Worm (Caenorhabditis elegans) whole organism, young adult: Measurements from ENCODE around the gene F16B12.1.

Source experiments
- B0019.2 ChIP-seq: fragments of 200-800 bp; sonication (Bioruptor generic); conservative IDR thresholded peaks from 2 replicates; pipeline ENCODE4 v1.3.6; 2022; ENCODE audit warnings: missing genetic modification reagents, missing genetic modification characterization, missing compliant biosample characterization
- B0035.1 ChIP-seq: sonication (generic microtip); optimal IDR thresholded peaks from 2 replicates; lab custom pipeline; 2016; ENCODE audit warnings: missing genetic modification characterization, mild to moderate bottlenecking, missing compliant biosample characterization, missing genotype, missing genetic modification reagents
- B0261.1 ChIP-seq: sonication (generic microtip); optimal IDR thresholded peaks from 2 replicates; lab custom pipeline; 2016; ENCODE audit warnings: mild to moderate bottlenecking, missing genetic modification characterization, moderate library complexity, missing compliant biosample characterization
- C06A6.2 ChIP-seq: fragments of 200-800 bp; sonication (Bioruptor generic); conservative IDR thresholded peaks from 2 replicates; pipeline ENCODE4 v1.3.6; 2022; ENCODE audit warnings: missing genetic modification characterization, missing compliant biosample characterization
- F22D6.2 ChIP-seq: sonication (generic microtip); optimal IDR thresholded peaks from 2 replicates; lab custom pipeline; 2016; ENCODE audit warnings: mild to moderate bottlenecking, missing genetic modification characterization, missing compliant biosample characterization
- F33H1.4 ChIP-seq: fragments of 200-800 bp; sonication (Bioruptor generic); IDR thresholded peaks from 2 replicates; pipeline ENCODE4 v1.3.6; 2022; ENCODE audit warnings: missing genetic modification reagents, missing genetic modification characterization, missing compliant biosample characterization
- F57A8.1 ChIP-seq: fragments of 200-800 bp; sonication (Bioruptor generic); optimal IDR thresholded peaks from 2 replicates; lab custom pipeline; 2018; ENCODE audit warnings: mild to moderate bottlenecking, missing genetic modification characterization, moderate library complexity, missing compliant biosample characterization
- F57C9.4 ChIP-seq: sonication (generic microtip); optimal IDR thresholded peaks from 2 replicates; lab custom pipeline; 2017; ENCODE audit warnings: mild to moderate bottlenecking, missing genetic modification characterization, missing compliant biosample characterization
- K12H6.12 ChIP-seq: fragments of 200-800 bp; sonication (Bioruptor generic); optimal IDR thresholded peaks from 2 replicates; lab custom pipeline; 2018; ENCODE audit warnings: mild to moderate bottlenecking, missing genetic modification characterization, missing compliant biosample characterization
- Y53G8AR.9 ChIP-seq: fragments of 200-800 bp; sonication (Bioruptor generic); conservative IDR thresholded peaks from 2 replicates; pipeline ENCODE4 v1.3.6; 2022; ENCODE audit warnings: missing genetic modification reagents, missing genetic modification characterization, missing compliant biosample characterization
- Y56A3A.18 ChIP-seq: fragments of 200-800 bp; sonication (Bioruptor generic); IDR thresholded peaks from 2 replicates; pipeline ENCODE4 v1.3.6; 2022; ENCODE audit warnings: missing genetic modification reagents, missing genetic modification characterization, missing compliant biosample characterization
- aptf-3 ChIP-seq: fragments of 200-800 bp; sonication (Bioruptor generic); IDR thresholded peaks from 2 replicates; pipeline ENCODE4 v1.3.6; 2022; ENCODE audit warnings: missing genetic modification characterization, missing compliant biosample characterization
- bed-1 ChIP-seq: fragments of 200-800 bp; sonication (Bioruptor generic); IDR thresholded peaks from 2 replicates; pipeline ENCODE4 v1.3.6; 2022; ENCODE audit warnings: missing genetic modification reagents, missing genetic modification characterization, missing compliant biosample characterization
- bed-2 ChIP-seq: fragments of 200-800 bp; sonication (Bioruptor generic); IDR thresholded peaks from 2 replicates; pipeline ENCODE4 v1.3.6; 2022; ENCODE audit warnings: missing genetic modification reagents, missing genetic modification characterization, missing compliant biosample characterization
- ceh-58 ChIP-seq: fragments of 200-800 bp; sonication (Bioruptor generic); IDR thresholded peaks from 2 replicates; pipeline ENCODE4 v1.3.6; 2022; ENCODE audit warnings: missing genetic modification characterization, missing compliant biosample characterization
- egl-18 ChIP-seq: fragments of 200-800 bp; sonication (Bioruptor generic); IDR thresholded peaks from 2 replicates; pipeline ENCODE4 v1.3.6; 2022; ENCODE audit warnings: missing genetic modification reagents, missing genetic modification characterization, missing compliant biosample characterization
- egl-44 ChIP-seq: fragments of 200-800 bp; sonication (Bioruptor generic); IDR thresholded peaks from 2 replicates; pipeline ENCODE4 v1.3.6; 2022; ENCODE audit warnings: missing genetic modification reagents, missing genetic modification characterization, missing compliant biosample characterization
- egrh-3 ChIP-seq: fragments of 200-800 bp; sonication (Bioruptor generic); IDR thresholded peaks from 2 replicates; pipeline ENCODE4 v1.3.6; 2022; ENCODE audit warnings: missing genetic modification reagents, missing genetic modification characterization, missing compliant biosample characterization
- ekl-4 ChIP-seq: fragments of 200-800 bp; sonication (Bioruptor generic); IDR thresholded peaks from 2 replicates; pipeline ENCODE4 v1.3.6; 2022; ENCODE audit warnings: missing genetic modification reagents, missing genetic modification characterization, missing compliant biosample characterization
- gei-17 ChIP-seq: fragments of 200-800 bp; sonication (Bioruptor generic); optimal IDR thresholded peaks from 2 replicates; lab custom pipeline; 2018; ENCODE audit warnings: mild to moderate bottlenecking, missing genetic modification characterization, missing compliant biosample characterization
- him-1 ChIP-seq: sonication (generic microtip); optimal IDR thresholded peaks from 2 replicates; lab custom pipeline; 2016; ENCODE audit warnings: missing genotype, missing genetic modification reagents, missing genetic modification characterization, missing compliant biosample characterization
- hlh-12 ChIP-seq: sonication (generic microtip); optimal IDR thresholded peaks from 2 replicates; lab custom pipeline; 2016; ENCODE audit warnings: missing genetic modification characterization, missing compliant biosample characterization
- hlh-26 ChIP-seq: fragments of 200-800 bp; sonication (Bioruptor generic); conservative IDR thresholded peaks from 2 replicates; pipeline ENCODE4 v1.3.6; 2022; ENCODE audit warnings: missing genetic modification reagents, missing genetic modification characterization, missing compliant biosample characterization
- hmg-1.2 ChIP-seq: fragments of 200-800 bp; sonication (Bioruptor generic); IDR thresholded peaks from 2 replicates; pipeline ENCODE4 v1.3.6; 2022; ENCODE audit warnings: missing genetic modification reagents, missing genetic modification characterization, missing compliant biosample characterization
- hmg-20 ChIP-seq: fragments of 200-800 bp; sonication (Bioruptor generic); IDR thresholded peaks from 2 replicates; pipeline ENCODE4 v1.3.6; 2022; ENCODE audit warnings: missing genetic modification reagents, missing genetic modification characterization, missing compliant biosample characterization
- hsf-1 ChIP-seq: fragments of 200-800 bp; sonication (Bioruptor generic); IDR thresholded peaks from 2 replicates; pipeline ENCODE4 v1.3.6; 2022; ENCODE audit warnings: missing genetic modification reagents, missing genetic modification characterization, missing compliant biosample characterization
- let-526 ChIP-seq: fragments of 200-800 bp; sonication (Bioruptor generic); IDR thresholded peaks from 2 replicates; pipeline ENCODE4 v1.3.6; 2022; ENCODE audit warnings: missing genetic modification reagents, missing genetic modification characterization, missing compliant biosample characterization
- lin-40 ChIP-seq: sonication (generic microtip); optimal IDR thresholded peaks from 2 replicates; lab custom pipeline; 2016; ENCODE audit warnings: missing genetic modification characterization, mild to moderate bottlenecking, missing compliant biosample characterization, missing genotype, missing genetic modification reagents
- lin-54 ChIP-seq: fragments of 200-800 bp; sonication (Bioruptor generic); optimal IDR thresholded peaks from 2 replicates; lab custom pipeline; 2018; ENCODE audit warnings: mild to moderate bottlenecking, missing genetic modification characterization, missing compliant biosample characterization
- lir-1 ChIP-seq: fragments of 200-800 bp; sonication (Bioruptor generic); conservative IDR thresholded peaks from 2 replicates; pipeline ENCODE4 v1.3.6; 2022; ENCODE audit warnings: missing genetic modification reagents, missing genetic modification characterization, missing compliant biosample characterization
- lsl-1 ChIP-seq: fragments of 200-800 bp; sonication (Bioruptor generic); optimal IDR thresholded peaks from 2 replicates; lab custom pipeline; 2018; ENCODE audit warnings: mild to moderate bottlenecking, missing genetic modification characterization, moderate library complexity, missing compliant biosample characterization
- lsy-27 ChIP-seq: sonication (generic microtip); optimal IDR thresholded peaks from 2 replicates; lab custom pipeline; 2017; ENCODE audit warnings: missing genetic modification characterization, mild to moderate bottlenecking, missing compliant biosample characterization, antibody characterized with exemption, missing genotype, borderline replicate concordance; ENCODE audit not compliant: insufficient read depth
- madf-10 ChIP-seq: sonication (generic microtip); optimal IDR thresholded peaks from 2 replicates; lab custom pipeline; 2016; ENCODE audit warnings: mild to moderate bottlenecking, missing genetic modification characterization, missing compliant biosample characterization
- madf-3 ChIP-seq: fragments of 200-800 bp; sonication (Bioruptor generic); IDR thresholded peaks from 2 replicates; pipeline ENCODE4 v1.3.6; 2022; ENCODE audit warnings: missing genetic modification reagents, missing genetic modification characterization, missing compliant biosample characterization
- mcd-1 ChIP-seq: fragments of 200-800 bp; sonication (Bioruptor generic); IDR thresholded peaks from 2 replicates; pipeline ENCODE4 v1.3.6; 2022; ENCODE audit warnings: missing genetic modification reagents, missing genetic modification characterization, missing compliant biosample characterization
- mel-28 ChIP-seq: sonication (generic microtip); optimal IDR thresholded peaks from 2 replicates; lab custom pipeline; 2016; ENCODE audit warnings: borderline replicate concordance, mild to moderate bottlenecking, missing genetic modification characterization, missing compliant biosample characterization
- nfya-1 ChIP-seq: sonication (generic microtip); optimal IDR thresholded peaks from 2 replicates; lab custom pipeline; 2017; ENCODE audit warnings: antibody characterized with exemption, missing compliant biosample characterization, missing genetic modification characterization, borderline replicate concordance; ENCODE audit not compliant: insufficient read depth
- nhr-120 ChIP-seq: fragments of 200-800 bp; sonication (Bioruptor generic); IDR thresholded peaks from 2 replicates; pipeline ENCODE4 v1.3.6; 2022; ENCODE audit warnings: missing genetic modification characterization, missing compliant biosample characterization
- rec-8 ChIP-seq, 2 experiments: sonication (generic microtip); optimal IDR thresholded peaks; 2 replicates each; lab custom pipeline; 2016; ENCODE audit warnings: mild to moderate bottlenecking in 2 of 2, missing genetic modification characterization in 2 of 2, missing genetic modification reagents in 2 of 2, missing genotype in 2 of 2, missing biosample characterization in 1 of 2, missing compliant biosample characterization in 1 of 2, moderate library complexity in 1 of 2
- repo-1 ChIP-seq: sonication (generic microtip); optimal IDR thresholded peaks from 2 replicates; lab custom pipeline; 2017; ENCODE audit warnings: mild to moderate bottlenecking, missing genetic modification characterization, missing compliant biosample characterization
- sdz-38 ChIP-seq: sonication (generic microtip); optimal IDR thresholded peaks from 2 replicates; lab custom pipeline; 2016; ENCODE audit warnings: missing genotype, missing genetic modification characterization, missing compliant biosample characterization
- tbp1 ChIP-seq: fragments of 200-800 bp; sonication (Bioruptor generic); optimal IDR thresholded peaks from 2 replicates; lab custom pipeline; 2018; ENCODE audit warnings: mild to moderate bottlenecking, missing genetic modification characterization, missing compliant biosample characterization
- tbx-9 ChIP-seq: sonication (generic microtip); optimal IDR thresholded peaks from 2 replicates; lab custom pipeline; 2016; ENCODE audit warnings: borderline replicate concordance, missing genetic modification characterization, inconsistent platforms, missing compliant biosample characterization
- unc-62 ChIP-seq: fragments of 150-350 bp; optimal IDR thresholded peaks from 2 replicates; lab custom pipeline; 2014; ENCODE audit warnings: missing biosample characterization, missing genetic modification reagents, missing genetic modification characterization
- xnd-1 ChIP-seq: sonication (generic microtip); optimal IDR thresholded peaks from 2 replicates; lab custom pipeline; 2016; ENCODE audit warnings: missing genotype, missing genetic modification reagents, missing genetic modification characterization, missing compliant biosample characterization
- zfh-2 ChIP-seq: fragments of 200-800 bp; sonication (Bioruptor generic); conservative IDR thresholded peaks from 2 replicates; pipeline ENCODE4 v1.3.6; 2022; ENCODE audit warnings: missing genetic modification reagents, missing genetic modification characterization, missing compliant biosample characterization
- ztf-18 ChIP-seq: sonication (generic microtip); optimal IDR thresholded peaks from 2 replicates; lab custom pipeline; 2016; ENCODE audit warnings: missing genotype, mild to moderate bottlenecking, missing genetic modification characterization, missing compliant biosample characterization
- ztf-26 ChIP-seq: sonication (generic microtip); optimal IDR thresholded peaks from 2 replicates; lab custom pipeline; 2017; ENCODE audit warnings: missing genetic modification characterization, missing compliant biosample characterization
- ztf-28 ChIP-seq: fragments of 200-800 bp; sonication (Bioruptor generic); IDR thresholded peaks from 2 replicates; pipeline ENCODE4 v1.3.6; 2022; ENCODE audit warnings: missing genetic modification reagents, missing genetic modification characterization, missing compliant biosample characterization

F16B12.1 gene

DNA sequence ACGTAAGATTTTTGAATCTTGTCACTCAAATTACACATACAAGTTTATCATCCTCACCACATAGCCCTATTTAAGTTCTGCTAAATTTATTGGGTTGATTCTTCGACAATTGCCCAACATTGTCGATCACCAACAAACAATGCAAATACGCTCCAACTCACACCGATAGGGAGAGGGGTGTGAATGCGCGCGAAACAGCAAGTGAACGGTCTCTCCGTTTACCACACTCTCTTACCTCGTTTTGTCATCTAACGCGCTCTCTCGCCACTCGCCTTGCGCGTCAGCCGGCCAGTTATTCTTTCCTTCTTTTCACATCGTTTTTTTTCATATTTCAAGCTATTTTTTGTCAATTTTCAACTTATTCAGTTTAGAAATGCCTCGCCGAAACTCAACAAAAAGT, 16.7 kb downstream of the F16B12.1 start, which contains the start of gene F16B12.6 (continued):
- TF ChIP-seq F33H1.4 (GFP tag; lab: Robert Waterston, UW) (no peak), F57C9.4 (no peak), lsl-1 (GFP tag; lab: Kevin White, UChicago) (no peak), bed-1 (GFP tag; lab: Robert Waterston, UW) (no peak), tbx-9 (tag; lab: Kevin White, UChicago) (no peak), ekl-4 (GFP tag; lab: Robert Waterston, UW) (no peak), bed-2 (GFP tag; lab: Robert Waterston, UW) (no peak), Y56A3A.18 (GFP tag; lab: Robert Waterston, UW) (0 out of 2 replicates have a peak, but pooled peaks have one; percentile 32), B0035.1 (tag; lab: Kevin White, UChicago) (no peak), repo-1 (tag; lab: Kevin White, UChicago) (peak; percentile 17), madf-10 (tag; lab: Kevin White, UChicago) (peak; percentile 31), ztf-18 (tag; lab: Kevin White, UChicago) (peak; percentile 37), ztf-28 (GFP tag; lab: Robert Waterston, UW) (no peak), lin-40 (tag; lab: Kevin White, UChicago) (peak; percentile 64), him-1 (tag; lab: Kevin White, UChicago) (no peak), Y53G8AR.9 (GFP tag; lab: Robert Waterston, UW) (no peak), hmg-20 (GFP tag; lab: Robert Waterston, UW) (no peak), aptf-3 (no peak), tbp1 (GFP tag; lab: Kevin White, UChicago) (peak; percentile 38), mcd-1 (peak; percentile 90), ceh-58 (GFP tag; lab: Robert Waterston, UW) (no peak), nfya-1 (tag; lab: Kevin White, UChicago) (no peak), hlh-26 (GFP tag; lab: Robert Waterston, UW) (no peak), lsy-27 (tag; lab: Kevin White, UChicago) (no peak), unc-62 (GFP tag; lab: Kevin White, UChicago) (no peak), C06A6.2 (no peak), lin-54 (GFP tag; lab: Kevin White, UChicago) (peak; percentile 28), let-526 (GFP tag; lab: Robert Waterston, UW) (no peak), B0261.1 (no peak), gei-17 (GFP tag; lab: Kevin White, UChicago) (no peak), B0019.2 (no peak), lir-1 (no peak), xnd-1 (tag; lab: Kevin White, UChicago) (no peak), K12H6.12 (peak; percentile 71), egrh-3 (peak; percentile 29; the same call in 1 of the 2 replicates), nhr-120 (GFP tag; lab: Robert Waterston, UW) (no peak), zfh-2 (GFP tag; lab: Robert Waterston, UW) (0 out of 2 replicates have a peak, but pooled peaks have one; percentile 39), rec-8 (tag; optimal IDR thresholded peaks at IDR 0.05; lab: Kevin White, UChicago) (no peak), F57A8.1 (GFP tag; lab: Kevin White, UChicago) (no peak), egl-18 (GFP tag; lab: Robert Waterston, UW) (0 out of 2 replicates have a peak, but pooled peaks have one; percentile 67), madf-3 (GFP tag; lab: Robert Waterston, UW) (no peak), egl-44 (GFP tag; lab: Robert Waterston, UW) (no peak), hlh-12 (no peak), hsf-1 (GFP tag; lab: Robert Waterston, UW) (no peak), hmg-1.2 (GFP tag; lab: Robert Waterston, UW) (peak; percentile 91), F22D6.2 (no peak), mel-28 (tag; lab: Kevin White, UChicago) (no peak), sdz-38 (no peak), ztf-26 (tag; lab: Kevin White, UChicago) (peak; percentile 16)
